Fruit fly (Drosophila melanogaster) whole organism, pupa: ENCODE measurements around the gene ebo.

ENCODE experiments used
- CG10348 ChIP-seq: fragments of 200-800 bp; sonication (Bioruptor generic); IDR thresholded peaks from 2 replicates; pipeline ENCODE4 v1.3.6; 2022; ENCODE audit warnings: missing biosample characterization, missing genetic modification characterization
- CG12605 ChIP-seq: fragments of 200-800 bp; sonication (Bioruptor generic); IDR thresholded peaks from 2 replicates; pipeline ENCODE4 v1.3.6; 2022; ENCODE audit warnings: missing biosample characterization, missing genetic modification characterization
- CG13204 ChIP-seq: fragments of 200-800 bp; sonication (Bioruptor generic); optimal IDR thresholded peaks from 2 replicates; lab custom pipeline; 2018; ENCODE audit warnings: missing biosample characterization, mild to moderate bottlenecking, missing genetic modification characterization, moderate library complexity
- CG14655 ChIP-seq: fragments of 200-800 bp; sonication (Bioruptor generic); optimal IDR thresholded peaks from 3 replicates; lab custom pipeline; 2017; ENCODE audit warnings: mild to moderate bottlenecking, missing biosample characterization, missing genetic modification reagents, missing genetic modification characterization
- CG15710 ChIP-seq: fragments of 200-800 bp; sonication (Bioruptor generic); optimal IDR thresholded peaks from 2 replicates; lab custom pipeline; 2018; ENCODE audit warnings: missing biosample characterization, mild to moderate bottlenecking, missing genetic modification characterization, moderate library complexity
- CG17806 ChIP-seq: fragments of 200-800 bp; sonication (Bioruptor generic); optimal IDR thresholded peaks from 2 replicates; lab custom pipeline; 2018; ENCODE audit warnings: missing biosample characterization, mild to moderate bottlenecking, missing genetic modification characterization, moderate library complexity
- CG32121 ChIP-seq: fragments of 200-800 bp; sonication (Bioruptor generic); IDR thresholded peaks from 2 replicates; pipeline ENCODE4 v1.3.6; 2022; ENCODE audit warnings: missing biosample characterization, missing genetic modification characterization
- CG34367 ChIP-seq: fragments of 200-800 bp; sonication (Bioruptor generic); optimal IDR thresholded peaks from 2 replicates; lab custom pipeline; 2018; ENCODE audit warnings: missing biosample characterization, mild to moderate bottlenecking, missing genetic modification characterization
- CG4496 ChIP-seq: fragments of 200-800 bp; sonication (Bioruptor generic); IDR thresholded peaks from 3 replicates; pipeline ENCODE4 v1.3.6; 2022; ENCODE audit warnings: missing biosample characterization, missing genetic modification characterization
- CG8159 ChIP-seq: fragments of 200-800 bp; sonication (Bioruptor generic); optimal IDR thresholded peaks from 3 replicates; lab custom pipeline; 2018; ENCODE audit warnings: missing biosample characterization, mild to moderate bottlenecking, missing genetic modification characterization, moderate library complexity
- CG8301 ChIP-seq: fragments of 200-800 bp; sonication (Bioruptor generic); optimal IDR thresholded peaks from 2 replicates; lab custom pipeline; 2018; ENCODE audit warnings: missing biosample characterization, mild to moderate bottlenecking, missing genetic modification characterization
- CG9948 ChIP-seq: fragments of 200-800 bp; sonication (Bioruptor generic); optimal IDR thresholded peaks from 2 replicates; lab custom pipeline; 2018; ENCODE audit warnings: missing biosample characterization, mild to moderate bottlenecking, missing genetic modification characterization, moderate library complexity
- D1 ChIP-seq: fragments of 200-800 bp; sonication (Bioruptor generic); optimal IDR thresholded peaks from 2 replicates; lab custom pipeline; 2018; ENCODE audit warnings: missing biosample characterization, mild to moderate bottlenecking, missing genetic modification characterization, moderate library complexity
- EcR ChIP-seq: fragments of 200-800 bp; sonication (Bioruptor generic); optimal IDR thresholded peaks from 3 replicates; lab custom pipeline; 2019; ENCODE audit warnings: missing biosample characterization, missing genetic modification characterization, mild to moderate bottlenecking, moderate library complexity, missing genetic modification reagents
- Ets98B ChIP-seq: fragments of 200-800 bp; sonication (Bioruptor generic); IDR thresholded peaks from 2 replicates; pipeline ENCODE4 v1.3.6; 2022; ENCODE audit warnings: missing biosample characterization, missing genetic modification characterization
- Pif1A ChIP-seq: fragments of 200-800 bp; sonication (Bioruptor generic); optimal IDR thresholded peaks from 3 replicates; lab custom pipeline; 2016; ENCODE audit warnings: missing biosample characterization, missing genetic modification characterization
- Pif1B ChIP-seq: fragments of 200-800 bp; sonication (Bioruptor generic); optimal IDR thresholded peaks from 3 replicates; lab custom pipeline; 2016; ENCODE audit warnings: missing biosample characterization, missing genetic modification characterization
- Snoo ChIP-seq: fragments of 200-800 bp; sonication (Bioruptor generic); optimal IDR thresholded peaks from 3 replicates; lab custom pipeline; 2017; ENCODE audit warnings: missing biosample characterization, mild to moderate bottlenecking, missing genetic modification characterization, inconsistent platforms
- fd96Ca ChIP-seq: fragments of 200-800 bp; sonication (Bioruptor generic); IDR thresholded peaks from 3 replicates; pipeline ENCODE4 v1.3.6; 2022; ENCODE audit warnings: missing biosample characterization, missing genetic modification characterization
- gl ChIP-seq: fragments of 200-800 bp; sonication (Bioruptor generic); optimal IDR thresholded peaks from 2 replicates; lab custom pipeline; 2018; ENCODE audit warnings: missing biosample characterization, mild to moderate bottlenecking, missing genetic modification characterization
- rn ChIP-seq: fragments of 200-800 bp; sonication (Bioruptor generic); IDR thresholded peaks from 2 replicates; pipeline ENCODE4 v1.3.6; 2022; ENCODE audit warnings: missing biosample characterization, missing genetic modification characterization

The ebo gene

DNA sequence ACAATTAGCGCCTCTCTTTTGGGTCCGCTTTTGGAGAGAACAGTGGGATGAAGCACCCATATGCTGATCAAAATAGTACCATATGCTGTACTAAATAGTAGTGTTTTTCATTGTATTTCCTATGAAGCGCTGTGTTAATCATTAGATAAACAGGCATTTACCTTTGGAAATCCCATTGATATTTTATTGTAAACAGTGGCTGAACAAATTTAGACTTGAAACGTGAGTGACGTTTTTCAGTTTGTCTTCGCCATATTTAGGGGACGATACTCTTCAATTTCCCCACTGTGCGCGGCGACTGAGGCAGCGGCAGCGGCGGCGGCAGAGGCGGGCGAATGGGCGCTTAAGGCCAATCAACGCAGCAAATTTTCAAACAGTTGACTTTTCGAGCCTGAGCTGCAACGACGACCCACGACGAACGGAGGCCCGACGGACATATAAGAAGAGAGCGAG, 23.2 kb upstream of the ebo start:
- TF ChIP-seq CG8301 (tag; lab: Kevin White, UChicago): peak; percentile 77
- TF ChIP-seq CG14655: no peak
- TF ChIP-seq rn (GFP tag; lab: Robert Waterston, UW): peak; percentile 29; the same call in 1 of the 2 replicates
- peak; percentile 67 for TF ChIP-seq CG15710 (tag; lab: Kevin White, UChicago)
- TF ChIP-seq EcR (GFP tag; lab: Kevin White, UChicago): no peak
- TF ChIP-seq D1 (tag; lab: Kevin White, UChicago): no peak
- TF ChIP-seq Snoo (tag; lab: Kevin White, UChicago): peak; percentile 61
- TF ChIP-seq CG34367 (tag; lab: Kevin White, UChicago): peak; percentile 67
- TF ChIP-seq CG8159: peak; percentile 76
- TF ChIP-seq Pif1A (GFP tag; lab: Kevin White, UChicago): no peak
- TF ChIP-seq fd96Ca: peak; percentile 84
- peak; percentile 66 for TF ChIP-seq CG4496
- TF ChIP-seq Pif1B: peak; percentile 61
- peak; percentile 56 for TF ChIP-seq Ets98B (GFP tag; lab: Robert Waterston, UW)
- TF ChIP-seq CG13204 (GFP tag; lab: Kevin White, UChicago): peak; percentile 69
- TF ChIP-seq CG12605 (GFP tag; lab: Robert Waterston, UW): peak; percentile 34; the same call in 1 of the 2 replicates
- peak; percentile 63 for TF ChIP-seq CG17806 (tag; lab: Kevin White, UChicago)
- TF ChIP-seq CG32121 (GFP tag; lab: Robert Waterston, UW): peak; percentile 81
- peak; percentile 70 for TF ChIP-seq CG9948
- peak; percentile 26 for TF ChIP-seq gl
- peak; percentile 37; the same call in 1 of the 2 replicates for TF ChIP-seq CG10348 (GFP tag; lab: Robert Waterston, UW)

DNA sequence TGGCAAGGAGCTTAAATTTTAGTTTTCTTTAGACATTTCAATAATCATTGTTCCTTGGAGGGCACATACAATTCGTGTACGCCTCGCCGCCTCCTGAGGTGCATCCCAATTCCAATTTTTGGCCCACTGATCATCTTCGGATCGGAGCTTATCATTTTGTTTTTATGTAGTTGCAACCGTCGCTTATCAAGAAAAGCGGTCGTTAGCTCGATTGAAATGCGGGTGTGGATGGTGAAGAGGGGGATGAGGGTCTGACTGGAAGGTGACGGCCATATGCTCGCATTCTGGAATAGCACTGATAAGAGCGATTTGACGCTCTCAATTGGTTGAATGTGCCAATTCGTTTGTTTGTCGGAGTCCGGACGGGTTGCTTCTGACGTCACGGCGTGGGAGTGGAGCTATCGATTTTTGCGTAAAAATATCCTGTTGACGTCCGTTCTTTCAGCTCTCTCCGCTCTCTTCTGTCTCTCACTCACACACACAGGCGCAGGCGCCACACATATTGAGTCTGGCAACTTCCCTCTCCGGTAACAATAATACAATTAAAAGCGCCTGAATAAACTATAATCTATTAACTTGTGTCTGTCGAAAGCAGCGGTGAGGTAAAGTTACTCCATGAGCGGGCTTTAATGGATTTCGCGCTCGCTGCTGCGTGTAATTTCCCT, 22.7 kb upstream of the ebo start:
- TF ChIP-seq rn (GFP tag; lab: Robert Waterston, UW) (no peak), EcR (GFP tag; lab: Kevin White, UChicago) (peak; percentile 74), Ets98B (GFP tag; lab: Robert Waterston, UW) (no peak), CG12605 (GFP tag; lab: Robert Waterston, UW) (no peak), CG8159 (no peak)

dm6 chrX:498434-498833, 22.1 kb upstream of the ebo start:
- TF ChIP-seq CG12605 (GFP tag; lab: Robert Waterston, UW) (no peak), CG32121 (GFP tag; lab: Robert Waterston, UW) (no peak), CG13204 (GFP tag; lab: Kevin White, UChicago) (no peak), fd96Ca (0 out of 3 replicates have a peak, but pooled peaks have one; percentile 18), rn (GFP tag; lab: Robert Waterston, UW) (no peak), CG8159 (no peak), CG4496 (0 out of 3 replicates have a peak, but pooled peaks have one; percentile 21)
- TF ChIP-seq, all 21 proteins: peak for 2

- TF ChIP-seq CG4496 (no peak), D1 (tag; lab: Kevin White, UChicago) (no peak), CG8301 (tag; lab: Kevin White, UChicago) (no peak), CG17806 (tag; lab: Kevin White, UChicago) (no peak), rn (GFP tag; lab: Robert Waterston, UW) (no peak), CG12605 (GFP tag; lab: Robert Waterston, UW) (no peak), CG15710 (tag; lab: Kevin White, UChicago) (no peak), Pif1A (GFP tag; lab: Kevin White, UChicago) (no peak), gl (no peak), CG10348 (GFP tag; lab: Robert Waterston, UW) (no peak), fd96Ca (no peak), CG13204 (GFP tag; lab: Kevin White, UChicago) (no peak), Ets98B (GFP tag; lab: Robert Waterston, UW) (no peak), CG14655 (no peak), Snoo (tag; lab: Kevin White, UChicago) (no peak), Pif1B (no peak)
These were observed 21.0 kb upstream of the ebo start for dm6 chrX:497425-497824.

dm6 chrX:496326-496725, 19.9 kb upstream of the ebo start, which contains the start of gene svr:
TSS of gene svr (plus strand) at chrX:496446.
- TF ChIP-seq EcR (GFP tag; lab: Kevin White, UChicago) (peak; percentile 40), rn (GFP tag; lab: Robert Waterston, UW) (no peak)

- TF ChIP-seq CG4496 (no peak), Snoo (tag; lab: Kevin White, UChicago) (no peak), CG12605 (GFP tag; lab: Robert Waterston, UW) (no peak), EcR (GFP tag; lab: Kevin White, UChicago) (no peak), CG8159 (no peak), fd96Ca (0 out of 3 replicates have a peak, but pooled peaks have one; percentile 28), Pif1B (no peak), CG8301 (tag; lab: Kevin White, UChicago) (no peak), gl (no peak), rn (GFP tag; lab: Robert Waterston, UW) (no peak), CG17806 (tag; lab: Kevin White, UChicago) (peak; percentile 2), CG10348 (GFP tag; lab: Robert Waterston, UW) (no peak), CG13204 (GFP tag; lab: Kevin White, UChicago) (no peak), CG32121 (GFP tag; lab: Robert Waterston, UW) (no peak), CG14655 (no peak), CG15710 (tag; lab: Kevin White, UChicago) (no peak), Ets98B (GFP tag; lab: Robert Waterston, UW) (peak; percentile 14; the same call in 1 of the 2 replicates), D1 (tag; lab: Kevin White, UChicago) (no peak), CG9948 (no peak), CG34367 (tag; lab: Kevin White, UChicago) (no peak), Pif1A (GFP tag; lab: Kevin White, UChicago) (no peak)
- TF ChIP-seq, all 21 proteins: peak for 3
These were observed 18.2 kb upstream of the ebo start, which contains the start of gene CG17778 for dm6 chrX:494607-495006. TSS of gene CG17778 (plus strand) at chrX:494614.
